Worm (Caenorhabditis elegans) whole organism, young adult: ENCODE data around the gene C13F10.5.

Experiments used
- B0035.1 ChIP-seq: sonication (generic microtip); optimal IDR thresholded peaks from 2 replicates; lab custom pipeline; 2016; ENCODE audit warnings: missing genetic modification characterization, mild to moderate bottlenecking, missing compliant biosample characterization, missing genotype, missing genetic modification reagents
- B0261.1 ChIP-seq: sonication (generic microtip); optimal IDR thresholded peaks from 2 replicates; lab custom pipeline; 2016; ENCODE audit warnings: mild to moderate bottlenecking, missing genetic modification characterization, moderate library complexity, missing compliant biosample characterization
- B0336.3 ChIP-seq: fragments of 200-800 bp; sonication (Bioruptor generic); IDR thresholded peaks from 2 replicates; pipeline ENCODE4 v1.3.6; 2022; ENCODE audit warnings: missing genetic modification characterization, missing compliant biosample characterization
- C06A6.2 ChIP-seq: fragments of 200-800 bp; sonication (Bioruptor generic); conservative IDR thresholded peaks from 2 replicates; pipeline ENCODE4 v1.3.6; 2022; ENCODE audit warnings: missing genetic modification characterization, missing compliant biosample characterization
- F22D6.2 ChIP-seq: sonication (generic microtip); optimal IDR thresholded peaks from 2 replicates; lab custom pipeline; 2016; ENCODE audit warnings: mild to moderate bottlenecking, missing genetic modification characterization, missing compliant biosample characterization
- F23B12.7 ChIP-seq: sonication (generic microtip); optimal IDR thresholded peaks from 2 replicates; lab custom pipeline; 2017; ENCODE audit warnings: missing genetic modification characterization, mild to moderate bottlenecking, missing compliant biosample characterization, antibody characterized with exemption, moderate library complexity; ENCODE audit not compliant: insufficient read depth
- F33H1.4 ChIP-seq: fragments of 200-800 bp; sonication (Bioruptor generic); IDR thresholded peaks from 2 replicates; pipeline ENCODE4 v1.3.6; 2022; ENCODE audit warnings: missing genetic modification reagents, missing genetic modification characterization, missing compliant biosample characterization
- Y56A3A.18 ChIP-seq: fragments of 200-800 bp; sonication (Bioruptor generic); IDR thresholded peaks from 2 replicates; pipeline ENCODE4 v1.3.6; 2022; ENCODE audit warnings: missing genetic modification reagents, missing genetic modification characterization, missing compliant biosample characterization
- akir-1 ChIP-seq: fragments of 200-800 bp; sonication (Bioruptor generic); optimal IDR thresholded peaks from 2 replicates; lab custom pipeline; 2018; ENCODE audit warnings: mild to moderate bottlenecking, missing genetic modification characterization, moderate library complexity, missing compliant biosample characterization
- atf-7 ChIP-seq: sonication (generic microtip); optimal IDR thresholded peaks from 2 replicates; lab custom pipeline; 2017; ENCODE audit warnings: mild to moderate bottlenecking, missing genetic modification characterization, missing compliant biosample characterization
- attf-3 ChIP-seq: fragments of 200-800 bp; sonication (Bioruptor generic); conservative IDR thresholded peaks from 2 replicates; pipeline ENCODE4 v1.3.6; 2022; ENCODE audit warnings: missing genetic modification reagents, missing genetic modification characterization, missing compliant biosample characterization
- attf-5 ChIP-seq: fragments of 200-800 bp; sonication (Bioruptor generic); optimal IDR thresholded peaks from 2 replicates; lab custom pipeline; 2018; ENCODE audit warnings: mild to moderate bottlenecking, missing genetic modification characterization, missing compliant biosample characterization
- attf-6 ChIP-seq: fragments of 200-800 bp; sonication (Bioruptor generic); IDR thresholded peaks from 2 replicates; pipeline ENCODE4 v1.3.6; 2022; ENCODE audit warnings: missing genetic modification reagents, missing genetic modification characterization, missing compliant biosample characterization
- ceh-27 ChIP-seq: fragments of 200-800 bp; sonication (Bioruptor generic); optimal IDR thresholded peaks from 2 replicates; lab custom pipeline; 2018; ENCODE audit warnings: mild to moderate bottlenecking, missing genetic modification characterization, moderate library complexity, missing compliant biosample characterization
- chd-7 ChIP-seq: sonication (generic microtip); optimal IDR thresholded peaks from 2 replicates; lab custom pipeline; 2016; ENCODE audit warnings: mild to moderate bottlenecking, missing genetic modification characterization, moderate library complexity, missing compliant biosample characterization
- die-1 ChIP-seq: sonication (generic microtip); optimal IDR thresholded peaks from 2 replicates; lab custom pipeline; 2016; ENCODE audit warnings: missing genotype, mild to moderate bottlenecking, missing genetic modification characterization, missing compliant biosample characterization
- dox-1 ChIP-seq: fragments of 200-800 bp; sonication (Bioruptor generic); IDR thresholded peaks from 2 replicates; pipeline ENCODE4 v1.3.6; 2022; ENCODE audit warnings: missing genetic modification reagents, missing genetic modification characterization, missing compliant biosample characterization
- dpl-1 ChIP-seq: fragments of 150-350 bp; optimal IDR thresholded peaks from 2 replicates; lab custom pipeline; 2014; ENCODE audit warnings: missing biosample characterization, missing genetic modification reagents, missing genetic modification characterization
- efl-1 ChIP-seq: fragments of 150-350 bp; optimal IDR thresholded peaks from 2 replicates; lab custom pipeline; 2014; ENCODE audit warnings: missing biosample characterization, missing genetic modification reagents, missing genetic modification characterization
- ekl-4 ChIP-seq: fragments of 200-800 bp; sonication (Bioruptor generic); IDR thresholded peaks from 2 replicates; pipeline ENCODE4 v1.3.6; 2022; ENCODE audit warnings: missing genetic modification reagents, missing genetic modification characterization, missing compliant biosample characterization
- ets-4 ChIP-seq: fragments of 200-800 bp; sonication (Bioruptor generic); optimal IDR thresholded peaks from 2 replicates; lab custom pipeline; 2018; ENCODE audit warnings: mild to moderate bottlenecking, missing genetic modification characterization, missing compliant biosample characterization
- hlh-12 ChIP-seq: sonication (generic microtip); optimal IDR thresholded peaks from 2 replicates; lab custom pipeline; 2016; ENCODE audit warnings: missing genetic modification characterization, missing compliant biosample characterization
- hlh-26 ChIP-seq: fragments of 200-800 bp; sonication (Bioruptor generic); conservative IDR thresholded peaks from 2 replicates; pipeline ENCODE4 v1.3.6; 2022; ENCODE audit warnings: missing genetic modification reagents, missing genetic modification characterization, missing compliant biosample characterization
- let-526 ChIP-seq: fragments of 200-800 bp; sonication (Bioruptor generic); IDR thresholded peaks from 2 replicates; pipeline ENCODE4 v1.3.6; 2022; ENCODE audit warnings: missing genetic modification reagents, missing genetic modification characterization, missing compliant biosample characterization
- lin-26 ChIP-seq: fragments of 200-800 bp; sonication (Bioruptor generic); IDR thresholded peaks from 2 replicates; pipeline ENCODE4 v1.3.6; 2022; ENCODE audit warnings: missing genetic modification reagents, missing genetic modification characterization, missing compliant biosample characterization
- lin-40 ChIP-seq: sonication (generic microtip); optimal IDR thresholded peaks from 2 replicates; lab custom pipeline; 2016; ENCODE audit warnings: missing genetic modification characterization, mild to moderate bottlenecking, missing compliant biosample characterization, missing genotype, missing genetic modification reagents
- lir-1 ChIP-seq: fragments of 200-800 bp; sonication (Bioruptor generic); conservative IDR thresholded peaks from 2 replicates; pipeline ENCODE4 v1.3.6; 2022; ENCODE audit warnings: missing genetic modification reagents, missing genetic modification characterization, missing compliant biosample characterization
- madf-10 ChIP-seq: sonication (generic microtip); optimal IDR thresholded peaks from 2 replicates; lab custom pipeline; 2016; ENCODE audit warnings: mild to moderate bottlenecking, missing genetic modification characterization, missing compliant biosample characterization
- madf-6 ChIP-seq: fragments of 200-800 bp; sonication (Bioruptor generic); IDR thresholded peaks from 2 replicates; pipeline ENCODE4 v1.3.6; 2022; ENCODE audit warnings: missing genetic modification reagents, missing genetic modification characterization, missing compliant biosample characterization
- madf-8 ChIP-seq: fragments of 200-800 bp; sonication (Bioruptor generic); conservative IDR thresholded peaks from 2 replicates; pipeline ENCODE4 v1.3.6; 2022; ENCODE audit warnings: missing genetic modification reagents, missing genetic modification characterization, missing compliant biosample characterization
- mcd-1 ChIP-seq: fragments of 200-800 bp; sonication (Bioruptor generic); IDR thresholded peaks from 2 replicates; pipeline ENCODE4 v1.3.6; 2022; ENCODE audit warnings: missing genetic modification reagents, missing genetic modification characterization, missing compliant biosample characterization
- mxl-1 ChIP-seq: sonication (generic microtip); optimal IDR thresholded peaks from 2 replicates; lab custom pipeline; 2016; ENCODE audit warnings: missing genetic modification characterization, missing compliant biosample characterization
- nfya-1 ChIP-seq: sonication (generic microtip); optimal IDR thresholded peaks from 2 replicates; lab custom pipeline; 2017; ENCODE audit warnings: antibody characterized with exemption, missing compliant biosample characterization, missing genetic modification characterization, borderline replicate concordance; ENCODE audit not compliant: insufficient read depth
- nfya-2 ChIP-seq: fragments of 200-800 bp; sonication (Bioruptor generic); IDR thresholded peaks from 2 replicates; pipeline ENCODE4 v1.3.6; 2022; ENCODE audit warnings: missing genetic modification reagents, missing genetic modification characterization, missing compliant biosample characterization
- nhr-27 ChIP-seq: fragments of 200-800 bp; sonication (Bioruptor generic); optimal IDR thresholded peaks from 2 replicates; lab custom pipeline; 2018; ENCODE audit warnings: mild to moderate bottlenecking, missing genetic modification characterization, moderate library complexity, missing compliant biosample characterization
- pbrm-1 ChIP-seq: fragments of 200-800 bp; sonication (Bioruptor generic); IDR thresholded peaks from 2 replicates; pipeline ENCODE4 v1.3.6; 2022; ENCODE audit warnings: missing genetic modification reagents, missing genetic modification characterization, missing compliant biosample characterization
- pha-4 ChIP-seq: fragments of 150-350 bp; sonication (generic microtip); optimal IDR thresholded peaks from 2 replicates; lab custom pipeline; 2014; ENCODE audit warnings: missing biosample characterization, missing genetic modification reagents, missing genetic modification characterization
- rcor-1 ChIP-seq: fragments of 200-800 bp; sonication (Bioruptor generic); IDR thresholded peaks from 2 replicates; pipeline ENCODE4 v1.3.6; 2022; ENCODE audit warnings: missing genetic modification reagents, missing genetic modification characterization, missing compliant biosample characterization
- repo-1 ChIP-seq: sonication (generic microtip); optimal IDR thresholded peaks from 2 replicates; lab custom pipeline; 2017; ENCODE audit warnings: mild to moderate bottlenecking, missing genetic modification characterization, missing compliant biosample characterization
- rpc-1 ChIP-seq, 2 experiments: fragments of 150-350 bp in 1 of 2; sonication (generic microtip) in 1 of 2; optimal IDR thresholded peaks; 2 replicates each; lab custom pipeline; 2014 to 2018; ENCODE audit warnings: missing biosample characterization in 1 of 2, missing genetic modification characterization in 1 of 2, missing genetic modification reagents in 1 of 2, missing genotype in 1 of 2
- sdz-38 ChIP-seq: sonication (generic microtip); optimal IDR thresholded peaks from 2 replicates; lab custom pipeline; 2016; ENCODE audit warnings: missing genotype, missing genetic modification characterization, missing compliant biosample characterization
- sea-2 ChIP-seq: fragments of 200-800 bp; sonication (Bioruptor generic); IDR thresholded peaks from 2 replicates; pipeline ENCODE4 v1.3.6; 2022; ENCODE audit warnings: missing genetic modification characterization, missing compliant biosample characterization
- snpc-1.1 ChIP-seq: sonication (generic microtip); optimal IDR thresholded peaks from 2 replicates; lab custom pipeline; 2017; ENCODE audit warnings: missing genetic modification characterization, mild to moderate bottlenecking, missing compliant biosample characterization, antibody characterized with exemption, moderate library complexity, missing genotype, missing genetic modification reagents; ENCODE audit not compliant: insufficient read depth
- tbp1 ChIP-seq: fragments of 200-800 bp; sonication (Bioruptor generic); optimal IDR thresholded peaks from 2 replicates; lab custom pipeline; 2018; ENCODE audit warnings: mild to moderate bottlenecking, missing genetic modification characterization, missing compliant biosample characterization
- unc-130 ChIP-seq: sonication (generic microtip); optimal IDR thresholded peaks from 2 replicates; lab custom pipeline; 2016; ENCODE audit warnings: missing genetic modification reagents, missing genetic modification characterization, missing compliant biosample characterization
- xnd-1 ChIP-seq: sonication (generic microtip); optimal IDR thresholded peaks from 2 replicates; lab custom pipeline; 2016; ENCODE audit warnings: missing genotype, missing genetic modification reagents, missing genetic modification characterization, missing compliant biosample characterization
- ztf-22 ChIP-seq: fragments of 200-800 bp; sonication (Bioruptor generic); optimal IDR thresholded peaks from 2 replicates; lab custom pipeline; 2018; ENCODE audit warnings: mild to moderate bottlenecking, missing genetic modification characterization, moderate library complexity, missing compliant biosample characterization
- ztf-6 ChIP-seq: fragments of 200-800 bp; sonication (Bioruptor generic); IDR thresholded peaks from 2 replicates; pipeline ENCODE4 v1.3.6; 2022; ENCODE audit warnings: missing genetic modification reagents, missing genetic modification characterization, missing compliant biosample characterization

The C13F10.5 gene

DNA sequence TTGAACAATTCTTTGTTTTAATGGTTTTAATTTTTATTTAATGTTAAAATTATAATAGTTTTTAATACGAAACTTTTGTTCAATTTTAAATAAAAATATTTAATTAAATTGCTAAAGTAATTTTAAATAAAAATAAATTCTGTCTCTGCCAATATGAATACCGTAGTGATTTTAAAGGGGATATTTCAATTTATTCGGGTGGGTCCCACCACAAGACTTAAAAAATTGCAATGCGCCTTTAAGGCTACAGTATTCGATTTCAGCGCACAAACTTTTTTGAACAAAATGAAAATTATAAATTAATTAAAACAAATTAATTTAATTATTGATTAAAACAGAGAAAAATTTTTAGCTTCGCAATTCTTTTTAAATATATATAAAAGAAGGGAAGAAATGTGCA is 19.8 kb downstream of the C13F10.5 start (continued):
- TF ChIP-seq ceh-27 (GFP tag; lab: Kevin White, UChicago): no peak
- no peak for TF ChIP-seq die-1 (tag; lab: Kevin White, UChicago)
- no peak for TF ChIP-seq nhr-27 (tag; lab: Kevin White, UChicago)
- no peak for TF ChIP-seq rcor-1
- peak; percentile 7 for TF ChIP-seq efl-1 (GFP tag; lab: Kevin White, UChicago)
- no peak for TF ChIP-seq lir-1
- TF ChIP-seq Y56A3A.18 (GFP tag; lab: Robert Waterston, UW): no peak
- TF ChIP-seq let-526 (GFP tag; lab: Robert Waterston, UW): no peak
- TF ChIP-seq C06A6.2 (GFP tag; lab: Robert Waterston, UW): no peak
- TF ChIP-seq B0336.3 (GFP tag; lab: Robert Waterston, UW): no peak
- peak; percentile 93 for TF ChIP-seq madf-6 (GFP tag; lab: Robert Waterston, UW)
- no peak for TF ChIP-seq B0035.1 (tag; lab: Kevin White, UChicago)
- TF ChIP-seq nfya-1 (tag; lab: Kevin White, UChicago): no peak
- no peak for TF ChIP-seq ztf-6 (GFP tag; lab: Robert Waterston, UW)
- no peak for TF ChIP-seq B0261.1 (tag; lab: Kevin White, UChicago)
- no peak for TF ChIP-seq lin-40 (tag; lab: Kevin White, UChicago)
- TF ChIP-seq tbp1: peak; percentile 31
- no peak for TF ChIP-seq nfya-2
- peak; percentile 93 for TF ChIP-seq F33H1.4
- TF ChIP-seq sdz-38 (tag; lab: Kevin White, UChicago): no peak
- no peak for TF ChIP-seq attf-3 (GFP tag; lab: Robert Waterston, UW)
- no peak for TF ChIP-seq F23B12.7 (tag; lab: Kevin White, UChicago)
- 0 out of 2 replicates have a peak, but pooled peaks have one; percentile 7 for TF ChIP-seq mcd-1 (GFP tag; lab: Robert Waterston, UW)
- TF ChIP-seq attf-5 (GFP tag; lab: Kevin White, UChicago): no peak
- TF ChIP-seq hlh-26 (GFP tag; lab: Robert Waterston, UW): no peak
- TF ChIP-seq madf-8 (GFP tag; lab: Robert Waterston, UW): peak; percentile 75
- peak; percentile 50 for TF ChIP-seq snpc-1.1 (tag; lab: Kevin White, UChicago)
- TF ChIP-seq repo-1 (tag; lab: Kevin White, UChicago): no peak
- TF ChIP-seq pbrm-1 (GFP tag; lab: Robert Waterston, UW): no peak
- no peak for TF ChIP-seq rpc-1 (optimal IDR thresholded peaks at IDR 0.05; lab: Kevin White, UChicago)
- TF ChIP-seq rpc-1 (tag; optimal IDR thresholded peaks at IDR 0.05; lab: Kevin White, UChicago): no peak
- no peak for TF ChIP-seq F22D6.2 (tag; lab: Kevin White, UChicago)
- TF ChIP-seq chd-7 (tag; lab: Kevin White, UChicago): no peak
- no peak for TF ChIP-seq akir-1 (GFP tag; lab: Kevin White, UChicago)
- no peak for TF ChIP-seq unc-130 (GFP tag; lab: Kevin White, UChicago)
- TF ChIP-seq sea-2: no peak
- TF ChIP-seq pha-4: no peak

ce11 chrV:7198403-7198802 is 20.5 kb downstream of the C13F10.5 start:
- TF ChIP-seq ztf-6 (GFP tag; lab: Robert Waterston, UW) (no peak), lin-26 (GFP tag; lab: Robert Waterston, UW) (peak; percentile 50; the same call in 1 of the 2 replicates), B0336.3 (GFP tag; lab: Robert Waterston, UW) (peak; percentile 88), attf-6 (peak; percentile 64), atf-7 (tag; lab: Kevin White, UChicago) (peak; percentile 40), pha-4 (peak; percentile 43), attf-5 (GFP tag; lab: Kevin White, UChicago) (peak; percentile 41), mxl-1 (tag; lab: Kevin White, UChicago) (no peak), madf-8 (GFP tag; lab: Robert Waterston, UW) (peak; percentile 20; the same call in 1 of the 2 replicates), ekl-4 (GFP tag; lab: Robert Waterston, UW) (peak; percentile 72), dpl-1 (GFP tag; lab: Kevin White, UChicago) (no peak), ztf-22 (GFP tag; lab: Kevin White, UChicago) (peak; percentile 4), ets-4 (GFP tag; lab: Kevin White, UChicago) (peak; percentile 73), madf-10 (tag; lab: Kevin White, UChicago) (no peak), efl-1 (GFP tag; lab: Kevin White, UChicago) (no peak), xnd-1 (peak; percentile 56), hlh-12 (tag; lab: Kevin White, UChicago) (no peak), repo-1 (tag; lab: Kevin White, UChicago) (peak; percentile 79), dox-1 (no peak; the same call in 1 of the 2 replicates), pbrm-1 (GFP tag; lab: Robert Waterston, UW) (peak; percentile 39; the same call in 1 of the 2 replicates)
